Fruit fly (Drosophila melanogaster): ENCODE data around the gene eIF2beta.

Gene eIF2beta

DNA sequence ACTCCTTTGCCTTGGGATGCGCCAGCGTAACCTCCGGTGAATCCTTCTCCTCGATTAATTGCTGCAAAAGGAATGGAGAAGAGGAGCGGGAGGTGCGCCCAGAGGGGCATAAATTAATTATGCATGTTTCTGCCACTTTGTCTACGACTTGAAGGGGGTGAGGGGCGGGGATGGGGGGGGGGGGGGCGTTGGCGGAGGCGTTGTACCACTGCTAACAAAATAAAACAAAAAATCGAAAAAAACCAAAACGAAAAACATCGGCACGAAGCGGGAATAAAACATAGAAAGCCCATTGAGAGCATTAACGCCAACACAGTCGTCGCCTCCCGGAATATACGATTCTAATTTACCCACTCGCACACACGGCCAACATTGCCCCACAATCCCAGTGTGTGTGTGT lies 38.4 kb upstream of the eIF2beta start:
- TF ChIP-seq CG34367 (tag; optimal IDR thresholded peaks at IDR 0.05), result no peak
- TF ChIP-seq rn (GFP tag; IDR thresholded peaks at IDR 0.05), result no peak
- no peak for TF ChIP-seq CG12605 (GFP tag; IDR thresholded peaks at IDR 0.05)
- no peak for TF ChIP-seq CG17806 (tag; optimal IDR thresholded peaks at IDR 0.05)
- TF ChIP-seq CG9948 (tag; optimal IDR thresholded peaks at IDR 0.05), result no peak
- TF ChIP-seq CG14655 (GFP tag; optimal IDR thresholded peaks at IDR 0.05), result no peak
- no peak for TF ChIP-seq CG15710 (tag; optimal IDR thresholded peaks at IDR 0.05)
- no peak for TF ChIP-seq EcR (GFP tag; optimal IDR thresholded peaks at IDR 0.05)
- TF ChIP-seq CG13204 (GFP tag; optimal IDR thresholded peaks at IDR 0.05), result no peak
- no peak for TF ChIP-seq CG8301 (tag; optimal IDR thresholded peaks at IDR 0.05)
- no peak for TF ChIP-seq Snoo (tag; optimal IDR thresholded peaks at IDR 0.05)
- no peak for TF ChIP-seq CG10348 (GFP tag; IDR thresholded peaks at IDR 0.05)
- TF ChIP-seq Pif1A (GFP tag; optimal IDR thresholded peaks at IDR 0.05), result no peak

DNA sequence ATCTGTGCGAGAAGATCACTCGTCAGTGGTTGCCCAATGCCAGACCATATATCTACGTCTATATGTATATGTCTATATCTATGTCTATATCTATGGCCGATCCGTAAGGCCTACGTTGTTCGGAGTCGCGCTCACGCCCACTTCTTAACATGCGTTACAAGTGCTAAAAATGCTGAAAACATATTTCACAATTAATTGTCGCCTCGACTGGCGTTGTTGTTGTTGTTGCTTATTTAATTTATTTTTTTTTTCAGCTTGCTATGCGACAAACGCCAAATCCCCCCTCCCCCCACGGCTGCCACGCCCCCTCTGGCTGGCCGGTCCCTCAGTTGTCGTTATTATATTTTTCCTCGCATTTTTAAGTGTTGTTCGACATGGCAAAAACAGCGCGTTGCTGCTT lies 37.8 kb upstream of the eIF2beta start:
- TF ChIP-seq Pif1A (GFP tag; optimal IDR thresholded peaks at IDR 0.05) (no peak), Pif1B (GFP tag; optimal IDR thresholded peaks at IDR 0.05) (no peak), Ets98B (GFP tag; IDR thresholded peaks at IDR 0.05) (no peak), fd96Ca (GFP tag; IDR thresholded peaks at IDR 0.05) (no peak), CG4496 (GFP tag; IDR thresholded peaks at IDR 0.05) (no peak), CG15710 (tag; optimal IDR thresholded peaks at IDR 0.05) (no peak), CG8301 (tag; optimal IDR thresholded peaks at IDR 0.05) (no peak), CG8159 (tag; optimal IDR thresholded peaks at IDR 0.05) (no peak), D1 (tag; optimal IDR thresholded peaks at IDR 0.05) (no peak), Snoo (tag; optimal IDR thresholded peaks at IDR 0.05) (no peak), CG32121 (GFP tag; IDR thresholded peaks at IDR 0.05) (no peak), CG13204 (GFP tag; optimal IDR thresholded peaks at IDR 0.05) (no peak), rn (GFP tag; IDR thresholded peaks at IDR 0.05) (no peak), CG34367 (tag; optimal IDR thresholded peaks at IDR 0.05) (no peak), CG17806 (tag; optimal IDR thresholded peaks at IDR 0.05) (no peak), EcR (GFP tag; optimal IDR thresholded peaks at IDR 0.05) (no peak), CG14655 (GFP tag; optimal IDR thresholded peaks at IDR 0.05) (no peak)

DNA sequence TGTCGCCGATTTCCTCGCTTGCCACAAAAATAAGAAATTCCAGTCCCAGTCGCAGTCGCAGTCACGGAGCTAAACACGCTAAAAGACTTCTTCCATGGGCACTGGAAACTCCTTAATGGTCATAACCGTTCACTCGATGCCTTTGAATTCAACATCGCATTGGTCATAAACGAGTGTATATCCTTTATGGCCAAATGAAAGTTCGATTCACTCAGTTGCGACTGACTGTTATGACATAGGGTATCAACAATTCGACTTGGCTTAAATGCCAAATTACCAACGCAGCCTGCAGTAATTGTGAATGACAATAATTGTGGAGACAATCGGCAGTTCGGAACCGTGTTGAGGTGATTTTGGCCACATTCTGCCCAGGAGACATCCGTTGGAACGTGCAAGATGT lies 32.7 kb upstream of the eIF2beta start:
- TF ChIP-seq Snoo (tag; optimal IDR thresholded peaks at IDR 0.05) (no peak), CG8301 (tag; optimal IDR thresholded peaks at IDR 0.05) (no peak), CG12605 (GFP tag; IDR thresholded peaks at IDR 0.05) (no peak), CG34367 (tag; optimal IDR thresholded peaks at IDR 0.05) (no peak), fd96Ca (GFP tag; IDR thresholded peaks at IDR 0.05) (no peak), CG4496 (GFP tag; IDR thresholded peaks at IDR 0.05) (no peak), Ets98B (GFP tag; IDR thresholded peaks at IDR 0.05) (no peak)

DNA sequence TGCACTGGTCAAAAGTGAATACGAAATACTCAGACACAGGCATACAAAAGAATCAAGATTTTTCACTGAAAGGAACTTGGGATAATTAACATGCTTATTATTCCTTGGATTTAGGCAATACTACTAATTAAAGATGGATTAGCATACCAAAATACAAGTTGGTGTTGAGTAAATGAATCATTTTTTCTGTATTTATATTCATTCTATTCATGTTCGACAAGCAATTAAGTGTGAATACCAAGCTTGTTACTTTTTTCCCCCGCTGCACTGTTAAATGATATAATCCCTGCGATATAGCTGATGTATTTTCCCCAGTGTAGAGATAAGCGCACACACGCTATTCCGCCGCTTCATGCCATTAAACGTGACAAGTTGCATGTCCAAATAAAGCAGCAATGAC lies 31.2 kb upstream of the eIF2beta start:
- TF ChIP-seq Pif1A (GFP tag; optimal IDR thresholded peaks at IDR 0.05) (peak; percentile 51), CG15710 (tag; optimal IDR thresholded peaks at IDR 0.05) (peak; percentile 77), CG9948 (tag; optimal IDR thresholded peaks at IDR 0.05) (peak; percentile 62), CG14655 (GFP tag; optimal IDR thresholded peaks at IDR 0.05) (peak; percentile 58), CG17806 (tag; optimal IDR thresholded peaks at IDR 0.05) (peak; percentile 59), CG8159 (tag; optimal IDR thresholded peaks at IDR 0.05) (peak; percentile 81), CG32121 (GFP tag; IDR thresholded peaks at IDR 0.05) (no peak), CG34367 (tag; optimal IDR thresholded peaks at IDR 0.05) (peak; percentile 60), D1 (tag; optimal IDR thresholded peaks at IDR 0.05) (peak; percentile 29), CG10348 (GFP tag; IDR thresholded peaks at IDR 0.05) (no peak), gl (tag; optimal IDR thresholded peaks at IDR 0.05) (no peak), Snoo (tag; optimal IDR thresholded peaks at IDR 0.05) (peak; percentile 76), Pif1B (GFP tag; optimal IDR thresholded peaks at IDR 0.05) (peak; percentile 53), CG8301 (tag; optimal IDR thresholded peaks at IDR 0.05) (peak; percentile 42)

DNA sequence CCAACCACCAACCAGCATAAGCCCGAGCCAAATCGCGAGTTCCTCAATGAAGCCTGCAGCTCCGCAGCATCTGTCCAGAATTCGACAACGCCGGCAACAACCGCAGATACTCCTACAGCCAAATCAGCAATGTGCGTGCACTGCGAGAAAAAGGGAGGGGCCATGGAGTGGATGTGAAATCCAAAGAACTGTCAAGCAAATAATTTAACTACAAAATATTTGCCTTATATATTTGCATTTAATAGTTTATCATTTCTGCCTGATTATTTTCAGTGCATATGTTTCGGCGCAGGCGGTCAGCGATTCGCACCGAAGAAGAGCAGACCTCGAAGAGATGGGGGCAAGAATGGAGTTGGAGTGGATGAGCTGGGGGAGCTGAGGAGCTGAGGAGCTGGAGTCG lies 25.1 kb upstream of the eIF2beta start:
- peak; percentile 64 for TF ChIP-seq CG8301 (tag; optimal IDR thresholded peaks at IDR 0.05)
- TF ChIP-seq CG17806 (tag; optimal IDR thresholded peaks at IDR 0.05), result peak; percentile 75
- TF ChIP-seq CG9948 (tag; optimal IDR thresholded peaks at IDR 0.05), result peak; percentile 70
- TF ChIP-seq CG8159 (tag; optimal IDR thresholded peaks at IDR 0.05), result peak; percentile 78
- TF ChIP-seq D1 (tag; optimal IDR thresholded peaks at IDR 0.05), result no peak
- peak; percentile 72 for TF ChIP-seq Snoo (tag; optimal IDR thresholded peaks at IDR 0.05)
- peak; percentile 76 for TF ChIP-seq CG4496 (GFP tag; IDR thresholded peaks at IDR 0.05)
- no peak for TF ChIP-seq EcR (GFP tag; optimal IDR thresholded peaks at IDR 0.05)
- TF ChIP-seq Pif1B (GFP tag; optimal IDR thresholded peaks at IDR 0.05), result peak; percentile 76
- TF ChIP-seq rn (GFP tag; IDR thresholded peaks at IDR 0.05), result 0 out of 2 replicates have a peak, but pooled peaks have one; percentile 36
- peak; percentile 84 for TF ChIP-seq fd96Ca (GFP tag; IDR thresholded peaks at IDR 0.05)
- peak; percentile 70 for TF ChIP-seq CG32121 (GFP tag; IDR thresholded peaks at IDR 0.05)
- TF ChIP-seq CG12605 (GFP tag; IDR thresholded peaks at IDR 0.05), result peak; percentile 64
- peak; percentile 78 for TF ChIP-seq Pif1A (GFP tag; optimal IDR thresholded peaks at IDR 0.05)
- peak; percentile 80 for TF ChIP-seq CG15710 (tag; optimal IDR thresholded peaks at IDR 0.05)
- TF ChIP-seq CG34367 (tag; optimal IDR thresholded peaks at IDR 0.05), result peak; percentile 75
- TF ChIP-seq gl (tag; optimal IDR thresholded peaks at IDR 0.05), result peak; percentile 58
- peak; percentile 73 for TF ChIP-seq Ets98B (GFP tag; IDR thresholded peaks at IDR 0.05)
- peak; percentile 75 for TF ChIP-seq CG14655 (GFP tag; optimal IDR thresholded peaks at IDR 0.05)
- peak; percentile 46 for TF ChIP-seq CG13204 (GFP tag; optimal IDR thresholded peaks at IDR 0.05)
- no peak for TF ChIP-seq CG10348 (GFP tag; IDR thresholded peaks at IDR 0.05)

DNA sequence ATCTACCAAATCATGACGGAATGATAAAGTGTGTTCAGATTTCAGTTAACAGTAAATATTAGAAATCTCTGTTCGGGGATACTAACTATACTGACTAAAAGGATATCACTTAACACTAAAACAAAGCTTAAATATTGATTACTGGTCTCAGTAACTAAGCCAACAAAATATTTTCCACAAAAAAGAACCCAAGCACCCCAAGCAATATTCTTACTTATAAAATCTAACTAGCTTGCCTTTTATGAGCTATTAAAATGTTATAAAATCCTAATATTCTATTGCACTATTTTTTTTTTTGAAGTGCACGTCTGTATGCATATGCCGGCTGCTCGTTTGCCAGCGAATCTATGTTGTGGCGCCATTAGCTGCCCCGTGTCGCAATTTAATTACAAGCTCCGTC lies 22.9 kb upstream of the eIF2beta start:
- no peak for TF ChIP-seq CG15710 (tag; optimal IDR thresholded peaks at IDR 0.05)
- peak; percentile 20 for TF ChIP-seq CG8159 (tag; optimal IDR thresholded peaks at IDR 0.05)
